Fruit fly (Drosophila melanogaster): ENCODE data around the gene eag.

eag gene

DNA sequence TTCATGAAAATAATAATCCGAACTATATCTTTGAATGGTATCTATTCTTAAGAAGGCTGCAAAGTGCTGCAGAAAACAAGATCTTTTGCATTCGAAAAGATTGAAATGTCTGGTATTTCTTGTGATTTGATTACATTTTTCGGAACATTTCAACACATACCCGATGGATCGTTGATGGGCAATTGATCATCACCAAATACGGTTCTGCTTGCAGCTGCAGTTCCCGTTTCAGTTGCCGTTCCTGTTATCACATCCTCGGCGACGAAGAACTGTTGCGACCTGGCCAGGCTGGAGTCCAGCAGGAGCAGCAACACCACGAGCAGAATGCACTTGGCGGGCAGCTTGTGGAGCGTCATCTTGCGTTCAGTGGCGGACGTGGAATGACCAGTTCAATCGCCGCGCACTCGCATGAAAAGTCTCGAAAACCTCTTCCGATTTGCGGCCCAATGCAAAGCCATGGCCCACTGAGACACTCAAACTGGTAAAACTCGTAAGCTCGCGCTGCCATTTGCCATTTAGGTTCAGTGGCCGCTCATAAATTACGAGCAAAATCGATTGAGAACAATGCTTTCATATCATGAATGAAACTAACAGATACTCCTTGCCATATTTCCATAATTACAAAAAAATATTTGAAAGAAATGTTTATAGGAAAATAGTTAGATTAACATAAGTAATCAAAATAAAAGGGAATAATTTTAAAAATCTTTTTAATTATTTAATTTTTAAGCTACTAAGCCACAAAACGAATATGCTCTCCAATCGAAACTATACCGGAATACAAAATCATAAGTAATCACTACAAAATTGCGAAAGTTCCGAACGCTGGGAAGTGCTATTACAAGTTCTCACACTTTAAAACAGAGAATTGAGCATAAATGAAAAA is 44.6 kb upstream of the eag start, which contains the start of gene CG14406 (continued):
- no peak for TF ChIP-seq Hand (GFP tag; optimal IDR thresholded peaks at IDR 0.05)
- peak; percentile 75 for TF ChIP-seq Lpt (GFP tag; optimal IDR thresholded peaks at IDR 0.05)
- TF ChIP-seq Med (GFP tag) = peak; percentile 48
- TF ChIP-seq CG12391 (tag; optimal IDR thresholded peaks at IDR 0.05) = no peak
- TF ChIP-seq Drgx (GFP tag; IDR thresholded peaks at IDR 0.05) = 0 out of 2 replicates have a peak, but pooled peaks have one; percentile 39
- TF ChIP-seq kay (GFP tag; optimal IDR thresholded peaks at IDR 0.05) = no peak
- TF ChIP-seq ase (GFP tag; IDR thresholded peaks at IDR 0.05) = 0 out of 3 replicates have a peak, but pooled peaks have one; percentile 15
- no peak for TF ChIP-seq CG18764 (GFP tag; optimal IDR thresholded peaks at IDR 0.05)
- TF ChIP-seq Scr (GFP tag; IDR thresholded peaks at IDR 0.05; ENCODE audit: partially characterized antibody) = no peak
- TF ChIP-seq Hr78 (GFP tag; optimal IDR thresholded peaks at IDR 0.05) = no peak
- TF ChIP-seq Six4 (GFP tag; optimal IDR thresholded peaks at IDR 0.05) = no peak
- no peak for TF ChIP-seq Abd-B (GFP tag; optimal IDR thresholded peaks at IDR 0.05)
- no peak for TF ChIP-seq CG11696 (GFP tag; IDR thresholded peaks at IDR 0.05)
- TF ChIP-seq Nf-YA (GFP tag; IDR thresholded peaks at IDR 0.05) = no peak
- TF ChIP-seq Rfx (GFP tag; IDR thresholded peaks at IDR 0.05) = 0 out of 2 replicates have a peak, but pooled peaks have one; percentile 15

DNA sequence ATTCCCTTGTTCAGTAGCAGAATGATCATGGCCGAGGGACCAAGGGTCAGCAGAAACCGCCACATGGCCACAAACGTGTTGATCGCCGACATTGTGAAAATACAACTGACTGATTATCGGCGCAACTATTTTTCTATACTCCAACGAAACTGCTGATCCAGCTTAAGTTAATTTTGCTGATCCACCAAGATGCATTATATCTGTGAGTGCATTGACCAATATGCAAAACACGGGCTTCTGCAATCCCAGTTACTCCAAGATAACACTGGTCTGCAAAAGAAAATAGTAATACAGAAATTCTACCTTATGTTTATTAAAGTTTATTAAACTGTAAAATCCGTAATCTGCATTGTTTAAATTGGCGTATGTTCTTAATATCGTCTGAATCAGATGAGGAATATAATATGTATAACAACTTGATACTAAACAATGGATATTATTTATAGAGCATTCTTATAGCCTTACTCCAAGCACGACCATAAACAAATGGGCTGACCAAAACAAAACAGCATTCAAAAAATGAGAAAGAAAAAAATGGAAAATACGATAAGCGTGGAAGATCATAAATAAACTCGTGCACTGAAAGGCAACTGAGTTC is 41.5 kb upstream of the eag start, which contains the start of gene CG12398:
CG12398 (minus strand) TSS at position 107 of the 598 bp plus-strand sequence.
- TF ChIP-seq CG14965 (GFP tag; optimal IDR thresholded peaks at IDR 0.05; ENCODE audit: borderline replicate concordance) (no peak), Gsc (GFP tag; IDR thresholded peaks at IDR 0.05) (no peak), Tbp (GFP tag; optimal IDR thresholded peaks at IDR 0.05) (no peak), CG12236 (GFP tag; optimal IDR thresholded peaks at IDR 0.05) (no peak), ci (GFP tag; IDR thresholded peaks at IDR 0.05) (no peak), Sry-δ (GFP tag; optimal IDR thresholded peaks at IDR 0.05) (no peak), CG3163 (GFP tag; optimal IDR thresholded peaks at IDR 0.05) (no peak), bsh (GFP tag; optimal IDR thresholded peaks at IDR 0.05) (no peak), hb (GFP tag; IDR thresholded peaks at IDR 0.05; ENCODE audit: partially characterized antibody) (no peak), Poxn (GFP tag; IDR thresholded peaks at IDR 0.05) (no peak), CG11723 (GFP tag; optimal IDR thresholded peaks at IDR 0.05) (no peak), chinmo (GFP tag; IDR thresholded peaks at IDR 0.05; ENCODE audit: partially characterized antibody) (no peak), CG33213 (GFP tag; optimal IDR thresholded peaks at IDR 0.05) (no peak), tll (GFP tag; optimal IDR thresholded peaks at IDR 0.05) (no peak), Aef1 (GFP tag; IDR thresholded peaks at IDR 0.05) (no peak)

DNA sequence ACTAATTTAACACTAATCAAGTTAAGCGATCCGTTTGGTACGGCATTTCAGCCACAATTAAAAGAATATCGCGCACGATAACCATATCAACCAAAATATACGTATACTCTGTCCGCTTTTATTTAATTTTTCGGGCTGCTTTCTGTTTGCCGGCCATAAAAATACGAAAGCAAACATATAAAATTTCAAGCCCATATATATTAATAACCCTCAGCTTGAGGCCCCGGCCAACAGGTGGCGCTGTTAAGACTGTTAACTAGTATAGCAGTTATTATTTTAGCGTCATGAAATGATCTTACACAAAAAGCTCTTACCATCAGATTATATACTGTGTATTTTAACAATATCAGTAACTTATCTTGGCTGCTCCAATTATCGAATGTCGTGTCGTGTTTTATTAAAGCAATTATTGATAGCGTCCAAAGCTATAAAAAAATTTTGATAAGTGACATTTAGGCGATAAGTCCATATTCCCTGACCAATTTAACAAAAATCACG is 36.5 kb upstream of the eag start, which contains the start of gene Eo:
Eo (minus strand) TSS at position 51 of the 498 bp plus-strand sequence.
- TF ChIP-seq odd (GFP tag; optimal IDR thresholded peaks at IDR 0.05) (peak; percentile 17), CG2678 (tag; optimal IDR thresholded peaks at IDR 0.05) (peak; percentile 52), fd3F (GFP tag; optimal IDR thresholded peaks at IDR 0.05) (no peak), pan (optimal IDR thresholded peaks at IDR 0.05) (no peak), pan (GFP tag; optimal IDR thresholded peaks at IDR 0.05 in 1 of 2, IDR thresholded peaks at IDR 0.05 in 1 of 2) (no peak), Nf-YA (GFP tag; IDR thresholded peaks at IDR 0.05) (no peak), CG3407 (GFP tag; optimal IDR thresholded peaks at IDR 0.05) (no peak), CG4854 (GFP tag; optimal IDR thresholded peaks at IDR 0.05) (no peak), zf30C (GFP tag; optimal IDR thresholded peaks at IDR 0.05) (no peak), Chrac-16 (GFP tag; optimal IDR thresholded peaks at IDR 0.05) (no peak), Dref (GFP tag; IDR thresholded peaks at IDR 0.05) (no peak), E2f1 (GFP tag; IDR thresholded peaks at IDR 0.05) (no peak), CG34376 (GFP tag; optimal IDR thresholded peaks at IDR 0.05) (peak; percentile 70), CG1647 (GFP tag; optimal IDR thresholded peaks at IDR 0.05) (no peak), Gsc (GFP tag; IDR thresholded peaks at IDR 0.05) (no peak), bsh (GFP tag; optimal IDR thresholded peaks at IDR 0.05) (peak in 1 of 2 experiments; percentile 6), CG14441 (GFP tag; IDR thresholded peaks at IDR 0.05) (peak; percentile 4; the same call in 1 of the 2 replicates), MBD-R2 (GFP tag; IDR thresholded peaks at IDR 0.05) (no peak), sd (tag; optimal IDR thresholded peaks at IDR 0.05) (peak; percentile 14)
